Worm (Caenorhabditis elegans) whole organism, midembryonic: ENCODE measurements around the gene srh-186.

Source experiments
- T22C8.4 ChIP-seq: fragments of 200-800 bp; sonication (Bioruptor generic); IDR thresholded peaks from 2 replicates; pipeline ENCODE4 v1.3.6; 2022; ENCODE audit warnings: missing genetic modification characterization, missing compliant biosample characterization
- cog-1 ChIP-seq: sonication (generic microtip); optimal IDR thresholded peaks from 2 replicates; lab custom pipeline; 2016; ENCODE audit warnings: missing genetic modification characterization, missing compliant biosample characterization
- flt-1 ChIP-seq: fragments of 200-800 bp; sonication (Bioruptor generic); IDR thresholded peaks from 2 replicates; pipeline ENCODE4 v1.3.6; 2022; ENCODE audit warnings: missing genetic modification characterization, missing compliant biosample characterization
- klf-2 ChIP-seq: fragments of 200-800 bp; sonication (Bioruptor generic); conservative IDR thresholded peaks from 2 replicates; pipeline ENCODE4 v1.3.6; 2022; ENCODE audit warnings: missing genetic modification reagents, missing genetic modification characterization, missing compliant biosample characterization
- med-1 ChIP-seq: sonication (generic microtip); optimal IDR thresholded peaks from 2 replicates; lab custom pipeline; 2017; ENCODE audit warnings: missing genetic modification characterization, mild to moderate bottlenecking, missing compliant biosample characterization, antibody characterized with exemption, missing genetic modification reagents; ENCODE audit not compliant: insufficient read depth
- ref-1 ChIP-seq: fragments of 200-800 bp; sonication (Bioruptor generic); conservative IDR thresholded peaks from 2 replicates; pipeline ENCODE4 v1.3.6; 2022; ENCODE audit warnings: missing genetic modification reagents, missing genetic modification characterization, missing compliant biosample characterization
- tab-1 ChIP-seq: fragments of 200-800 bp; sonication (Bioruptor generic); IDR thresholded peaks from 2 replicates; pipeline ENCODE4 v1.3.6; 2022; ENCODE audit warnings: missing genetic modification characterization, missing compliant biosample characterization
- ztf-23 ChIP-seq: fragments of 200-800 bp; sonication (Bioruptor generic); IDR thresholded peaks from 2 replicates; pipeline ENCODE4 v1.3.6; 2022; ENCODE audit warnings: missing genetic modification reagents, missing genetic modification characterization, missing compliant biosample characterization
- ztf-29 ChIP-seq: fragments of 200-800 bp; sonication (Bioruptor generic); IDR thresholded peaks from 2 replicates; pipeline ENCODE4 v1.3.6; 2022; ENCODE audit warnings: missing genetic modification reagents, missing genetic modification characterization, missing compliant biosample characterization

srh-186 gene

DNA sequence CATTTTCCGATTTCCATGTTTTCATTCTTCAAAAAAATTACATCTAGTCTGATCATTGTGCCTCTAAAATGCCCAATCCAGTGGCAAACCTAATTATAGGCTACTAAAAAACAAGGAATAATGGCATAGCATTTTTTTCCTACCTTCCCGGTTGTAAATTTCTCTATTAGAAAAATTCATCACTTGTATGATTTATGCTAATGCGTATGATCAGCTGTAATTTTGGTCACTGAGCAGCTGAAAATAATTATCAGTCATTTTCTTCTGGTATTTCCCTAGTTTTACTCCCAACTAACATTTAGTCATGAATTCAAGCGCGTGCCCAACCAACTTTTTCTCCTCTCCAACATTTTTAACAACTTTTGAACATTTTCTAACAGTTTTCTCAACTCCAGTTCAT lies at the start of gene srh-186:
TSS of gene srh-186 (plus strand) at position 301 of the 400 bp plus-strand sequence.
- TF ChIP-seq tab-1 (no peak), ref-1 (no peak), flt-1 (GFP tag; lab: Robert Waterston, UW) (no peak), med-1 (GFP tag; lab: Kevin White, UChicago) (no peak), klf-2 (no peak), T22C8.4 (GFP tag; lab: Robert Waterston, UW) (no peak), ztf-23 (no peak), cog-1 (tag; lab: Kevin White, UChicago) (no peak), ztf-29 (no peak)

DNA sequence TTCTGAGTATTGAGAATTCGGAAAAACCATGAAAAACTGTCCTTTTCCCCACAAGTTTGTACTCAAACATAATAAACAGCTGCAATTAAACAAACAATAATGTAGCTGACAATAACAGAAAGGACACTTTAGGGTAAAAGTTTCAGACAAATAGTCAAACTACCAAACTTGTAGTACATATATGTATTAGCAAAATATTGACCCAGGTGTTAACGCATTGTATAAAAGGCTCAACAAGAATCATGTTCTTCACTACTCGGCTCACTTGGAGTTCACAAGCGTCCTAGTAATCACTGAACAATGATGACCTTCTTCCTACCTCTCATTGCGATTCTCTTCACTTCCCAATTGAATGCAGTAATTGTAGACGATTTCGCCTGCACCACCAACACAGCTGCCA lies 43.7 kb upstream of the srh-186 start, which contains the start of gene F35E8.6:
TSS of gene F35E8.6 (plus strand) at position 301 of the 400 bp plus-strand sequence.
- TF ChIP-seq cog-1 (tag; lab: Kevin White, UChicago) (no peak), ztf-29 (no peak), T22C8.4 (GFP tag; lab: Robert Waterston, UW) (no peak), flt-1 (GFP tag; lab: Robert Waterston, UW) (no peak), med-1 (GFP tag; lab: Kevin White, UChicago) (no peak), ztf-23 (no peak), ref-1 (no peak), klf-2 (no peak), tab-1 (no peak)

DNA sequence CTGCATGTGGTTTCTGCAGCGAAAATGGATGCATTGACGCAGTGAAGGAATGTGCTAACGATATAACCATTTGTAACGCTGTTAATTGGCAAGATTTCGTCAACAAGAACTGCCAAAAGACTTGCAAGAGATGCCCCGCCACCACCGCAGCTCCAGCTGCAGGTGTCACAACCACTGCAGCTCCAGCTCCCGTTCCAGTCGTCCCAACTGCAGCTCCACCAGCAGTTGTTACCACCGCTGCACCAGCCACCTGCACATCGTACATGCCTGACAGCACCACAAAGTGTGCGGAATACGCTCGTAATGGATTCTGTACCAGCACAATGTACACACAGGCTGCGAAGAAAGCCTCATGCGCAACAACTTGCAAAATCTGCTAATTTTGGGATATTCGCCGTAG lies 42.9 kb upstream of the srh-186 start:
- no peak for TF ChIP-seq ref-1
- no peak for TF ChIP-seq ztf-29
- TF ChIP-seq med-1 (GFP tag; lab: Kevin White, UChicago): no peak
- TF ChIP-seq flt-1 (GFP tag; lab: Robert Waterston, UW): no peak
- TF ChIP-seq klf-2: no peak
- TF ChIP-seq tab-1: no peak
- TF ChIP-seq cog-1 (tag; lab: Kevin White, UChicago): no peak
- TF ChIP-seq ztf-23: no peak
- no peak for TF ChIP-seq T22C8.4 (GFP tag; lab: Robert Waterston, UW)

DNA sequence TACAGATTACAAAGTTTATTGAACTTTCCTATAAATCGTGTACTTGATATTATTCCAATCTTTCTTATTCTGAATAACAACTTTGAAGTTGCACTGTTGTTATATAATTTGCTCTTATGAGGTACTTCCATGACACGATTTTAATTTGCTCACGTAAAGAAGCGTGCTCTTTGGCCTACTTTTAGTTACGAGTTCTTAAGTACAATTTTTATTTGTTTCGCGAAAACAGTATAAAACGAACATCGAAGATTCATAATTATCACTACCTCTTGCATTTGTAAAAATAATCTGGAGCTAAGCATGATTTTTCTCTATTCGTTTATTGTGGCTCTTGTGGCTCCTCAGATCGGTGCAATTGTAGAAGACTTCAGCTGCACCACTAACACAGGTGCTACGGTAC lies 41.9 kb upstream of the srh-186 start, which contains the start of gene F35E8.7:
TSS of gene F35E8.7 (plus strand) at position 301 of the 400 bp plus-strand sequence.
- TF ChIP-seq ztf-29 (no peak), ref-1 (no peak), med-1 (GFP tag; lab: Kevin White, UChicago) (no peak), klf-2 (no peak), flt-1 (GFP tag; lab: Robert Waterston, UW) (no peak), T22C8.4 (GFP tag; lab: Robert Waterston, UW) (no peak), tab-1 (no peak), ztf-23 (no peak), cog-1 (tag; lab: Kevin White, UChicago) (no peak)

DNA sequence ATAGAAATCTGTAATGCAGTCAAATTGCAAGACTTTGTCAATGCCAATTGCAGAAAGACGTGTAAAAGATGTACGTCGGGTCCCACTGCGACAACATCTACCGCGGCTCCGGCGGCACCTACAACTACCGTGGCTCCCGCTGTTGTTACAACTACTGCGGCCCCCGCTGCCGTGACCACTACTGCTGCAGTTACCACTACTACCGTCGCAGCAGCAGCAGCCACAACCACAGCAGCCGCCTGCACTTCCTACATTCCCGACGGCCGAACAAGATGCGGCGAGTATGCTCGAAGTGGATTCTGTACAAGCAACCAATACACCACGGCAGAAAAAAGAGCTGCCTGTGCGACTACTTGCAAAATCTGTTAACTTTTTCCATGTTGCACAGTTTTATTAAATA lies 40.8 kb upstream of the srh-186 start:
- no peak for TF ChIP-seq ztf-29
- no peak for TF ChIP-seq ref-1
- no peak for TF ChIP-seq klf-2
- no peak for TF ChIP-seq tab-1
- TF ChIP-seq flt-1 (GFP tag; lab: Robert Waterston, UW): no peak
- TF ChIP-seq med-1 (GFP tag; lab: Kevin White, UChicago): no peak
- TF ChIP-seq T22C8.4 (GFP tag; lab: Robert Waterston, UW): no peak
- no peak for TF ChIP-seq ztf-23
- TF ChIP-seq cog-1 (tag; lab: Kevin White, UChicago): no peak

DNA sequence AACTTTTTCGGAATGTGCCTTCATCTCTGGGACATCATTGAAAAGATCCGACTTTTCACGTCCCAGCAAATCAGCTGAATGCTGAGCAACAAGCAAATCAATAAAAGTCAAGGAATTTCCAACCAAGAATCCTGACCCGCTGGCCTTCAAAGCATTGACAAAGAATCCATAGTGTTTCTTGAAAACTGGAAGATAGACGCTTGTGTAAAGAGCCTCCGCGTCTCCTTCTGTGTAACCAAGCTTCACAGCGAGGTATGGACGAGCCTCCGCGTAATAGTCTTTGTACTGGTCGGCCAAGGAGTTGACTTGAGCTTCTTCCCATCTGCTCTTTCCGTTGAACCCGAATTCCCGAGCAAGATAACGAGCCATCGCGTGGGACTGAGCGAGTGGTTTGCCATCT lies 40.3 kb upstream of the srh-186 start:
- no peak for TF ChIP-seq tab-1
- TF ChIP-seq T22C8.4 (GFP tag; lab: Robert Waterston, UW): no peak
- TF ChIP-seq med-1 (GFP tag; lab: Kevin White, UChicago): no peak
- TF ChIP-seq ztf-23: no peak
- no peak for TF ChIP-seq klf-2

DNA sequence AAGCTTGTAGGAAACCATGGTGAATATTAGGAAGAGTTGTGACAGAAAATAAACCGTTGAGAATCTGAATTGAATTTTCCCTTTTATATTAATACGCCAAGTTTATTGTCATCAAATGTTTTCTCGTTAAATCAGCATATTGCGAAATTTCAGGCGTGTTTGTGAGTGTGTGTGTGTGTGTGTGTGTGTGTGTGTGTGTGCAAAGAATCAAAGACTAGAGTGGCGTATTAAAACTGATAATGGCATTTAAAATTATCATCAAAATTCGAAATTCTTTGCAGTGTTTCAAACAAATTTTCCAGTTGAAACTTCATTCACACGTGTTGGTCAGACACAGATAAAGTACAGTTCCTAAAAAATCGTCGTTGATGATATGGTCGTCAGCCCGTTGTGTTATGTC lies 39.7 kb upstream of the srh-186 start, which contains the start of gene gst-38:
TSS of gene gst-38 (minus strand) at position 152 of the 400 bp plus-strand sequence.
- TF ChIP-seq T22C8.4 (GFP tag; lab: Robert Waterston, UW) (no peak), ref-1 (no peak), ztf-23 (no peak), ztf-29 (no peak), klf-2 (no peak), cog-1 (tag; lab: Kevin White, UChicago) (no peak)

DNA sequence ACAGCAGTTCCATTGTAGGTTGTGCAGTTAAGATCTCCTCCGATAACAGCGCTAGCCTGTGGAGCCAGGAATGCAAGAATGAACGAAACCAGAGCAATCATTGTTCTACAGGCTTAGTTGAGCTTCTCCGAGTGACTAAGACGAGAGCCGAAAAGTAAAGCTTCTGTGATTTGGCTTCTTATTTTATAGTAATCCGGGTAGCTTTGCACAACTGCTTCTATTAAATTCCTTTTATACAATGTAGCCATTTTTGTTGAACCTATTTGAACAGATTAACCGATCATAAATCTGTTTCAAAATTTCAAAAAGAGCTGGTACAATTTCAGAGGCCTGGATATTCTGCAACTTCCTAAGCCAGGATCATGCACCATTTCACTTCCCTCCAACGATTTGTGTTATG lies 38.1 kb upstream of the srh-186 start, which contains the start of gene F35E8.9:
TSS of gene F35E8.9 (minus strand) at position 101 of the 400 bp plus-strand sequence.
- no peak for TF ChIP-seq flt-1 (GFP tag; lab: Robert Waterston, UW)
- no peak for TF ChIP-seq ztf-29
- no peak for TF ChIP-seq cog-1 (tag; lab: Kevin White, UChicago)
- TF ChIP-seq ztf-23: no peak
- TF ChIP-seq ref-1: no peak
- TF ChIP-seq klf-2: no peak
- no peak for TF ChIP-seq med-1 (GFP tag; lab: Kevin White, UChicago)
- no peak for TF ChIP-seq tab-1
- TF ChIP-seq T22C8.4 (GFP tag; lab: Robert Waterston, UW): no peak

DNA sequence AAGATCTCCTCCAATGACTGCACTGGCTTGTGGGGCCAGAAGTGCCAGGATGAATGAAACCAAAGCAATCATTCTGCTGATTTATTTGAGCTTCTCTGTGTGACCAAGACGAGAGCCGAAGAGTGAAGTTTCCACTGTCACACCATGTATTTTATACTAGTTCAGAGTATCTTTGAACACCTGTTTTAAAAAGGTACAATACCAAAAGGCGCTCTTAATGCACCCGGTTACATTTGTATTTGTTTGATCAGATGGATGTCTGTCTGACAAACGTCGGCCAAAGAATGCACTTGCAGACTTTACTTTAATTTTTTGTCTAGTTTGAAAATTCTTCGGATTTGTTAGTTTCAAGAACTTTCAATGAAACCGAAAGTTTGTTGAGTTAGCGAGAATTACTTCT lies 35.3 kb upstream of the srh-186 start, which contains the start of gene F35E8.10:
TSS of gene F35E8.10 (minus strand) at position 101 of the 400 bp plus-strand sequence.
- no peak for TF ChIP-seq tab-1
- no peak for TF ChIP-seq med-1 (GFP tag; lab: Kevin White, UChicago)
- TF ChIP-seq flt-1 (GFP tag; lab: Robert Waterston, UW): no peak
- no peak for TF ChIP-seq ztf-23
- no peak for TF ChIP-seq klf-2
- no peak for TF ChIP-seq ref-1
- TF ChIP-seq ztf-29: no peak
- no peak for TF ChIP-seq cog-1 (tag; lab: Kevin White, UChicago)
- no peak for TF ChIP-seq T22C8.4 (GFP tag; lab: Robert Waterston, UW)

DNA sequence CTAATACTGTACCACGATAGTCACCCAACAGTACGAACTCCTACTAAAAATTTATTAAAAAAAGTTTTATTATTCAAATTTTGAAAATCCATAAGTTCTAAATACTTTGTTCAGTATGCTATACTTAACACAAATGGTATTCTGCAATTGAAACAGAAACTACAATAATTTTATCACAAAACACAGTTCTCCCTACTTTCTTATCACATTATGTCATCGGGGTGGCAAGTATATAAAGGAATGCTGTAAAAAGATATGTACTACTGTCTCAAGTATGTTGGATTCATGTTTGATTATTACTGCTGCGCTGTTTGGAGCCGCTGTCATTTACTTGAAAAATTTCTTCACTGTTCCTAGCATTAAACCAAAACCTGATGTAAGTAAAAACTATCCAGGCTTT lies 34.5 kb upstream of the srh-186 start, which contains the start of gene cdr-1:
TSS of gene cdr-1 (plus strand) at position 208 of the 400 bp plus-strand sequence.
- no peak for TF ChIP-seq ref-1
- TF ChIP-seq ztf-29: no peak
- no peak for TF ChIP-seq T22C8.4 (GFP tag; lab: Robert Waterston, UW)
- TF ChIP-seq ztf-23: no peak
- TF ChIP-seq klf-2: no peak
- TF ChIP-seq flt-1 (GFP tag; lab: Robert Waterston, UW): no peak
- TF ChIP-seq tab-1: no peak
- no peak for TF ChIP-seq cog-1 (tag; lab: Kevin White, UChicago)
- no peak for TF ChIP-seq med-1 (GFP tag; lab: Kevin White, UChicago)
